Fruit fly (Drosophila melanogaster): Measurements from ENCODE around the gene Gr66a.

- TF ChIP-seq Hr78 (GFP tag; optimal IDR thresholded peaks at IDR 0.05) (peak; percentile 40), h (GFP tag; optimal IDR thresholded peaks at IDR 0.05) (no peak), tai (GFP tag; optimal IDR thresholded peaks at IDR 0.05) (no peak), woc (GFP tag; optimal IDR thresholded peaks at IDR 0.05) (no peak), ey (GFP tag; optimal IDR thresholded peaks at IDR 0.05) (no peak), dsf (GFP tag; optimal IDR thresholded peaks at IDR 0.05; ENCODE audit: borderline replicate concordance) (no peak), foxo (GFP tag; optimal IDR thresholded peaks at IDR 0.05) (no peak)
Measured at dm6 chr3L:8296941-8297340, 9.8 kb downstream of the Gr66a start, which contains the start of gene Rab19.
